Worm (Caenorhabditis elegans): ENCODE measurements around the gene Y68A4A.13.

DNA sequence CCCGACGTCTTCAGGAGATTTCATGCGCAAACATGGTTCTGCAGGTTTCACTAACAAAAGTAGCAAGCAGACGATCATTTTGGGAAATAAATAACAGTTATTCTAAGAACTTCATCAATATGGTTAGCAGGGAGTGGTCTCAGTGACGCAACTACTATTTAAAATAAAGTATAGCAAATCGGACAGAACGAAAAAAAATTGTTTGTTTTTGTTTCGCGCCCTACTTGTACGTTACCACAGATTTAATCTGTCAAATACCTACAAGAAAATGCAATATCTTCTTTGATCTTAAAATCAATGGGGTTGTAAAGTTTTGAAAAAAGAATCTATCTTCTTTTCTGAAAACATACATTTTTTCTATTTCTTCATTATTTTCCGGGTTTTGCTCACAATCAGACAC is 9.0 kb downstream of the Y68A4A.13 start, which contains the start of gene srz-96:
- TF ChIP-seq hnd-1 (tag; optimal IDR thresholded peaks at IDR 0.05) (no peak), ama-1 (optimal IDR thresholded peaks at IDR 0.05) (no peak), ets-7 (tag; optimal IDR thresholded peaks at IDR 0.05) (no peak), B0310.2 (tag; optimal IDR thresholded peaks at IDR 0.05) (no peak), ceh-13 (GFP tag; optimal IDR thresholded peaks at IDR 0.05) (no peak), hmg-4 (GFP tag; optimal IDR thresholded peaks at IDR 0.05) (no peak), scrt-1 (GFP tag; IDR thresholded peaks at IDR 0.05) (no peak)

Data from whole organism, early embryonic.